Fruit fly (Drosophila melanogaster) whole organism, embryonic: ENCODE data around the gene shv.

Source experiments
- Asciz ChIP-seq: fragments of 200-800 bp; sonication (Bioruptor generic); optimal IDR thresholded peaks from 2 replicates; lab custom pipeline; 2017; ENCODE audit warnings: missing biosample characterization, mild to moderate bottlenecking, missing genetic modification characterization, missing genetic modification reagents
- B-H1 ChIP-seq: fragments of 200-800 bp; sonication (Bioruptor generic); IDR thresholded peaks from 3 replicates; pipeline ENCODE4 v1.3.6; 2022; ENCODE audit warnings: missing biosample characterization, missing genetic modification characterization
- CG10543 ChIP-seq: fragments of 200-800 bp; sonication (Bioruptor generic); optimal IDR thresholded peaks from 3 replicates; lab custom pipeline; 2017; ENCODE audit warnings: missing biosample characterization, mild to moderate bottlenecking, missing genetic modification characterization, moderate library complexity
- CG13287 ChIP-seq: fragments of 200-800 bp; sonication (Bioruptor generic); IDR thresholded peaks from 2 replicates; pipeline ENCODE4 v1.3.6; 2022; ENCODE audit warnings: missing biosample characterization, missing genetic modification characterization; ENCODE audit not compliant: partially characterized antibody
- CG15073 ChIP-seq: fragments of 200-800 bp; sonication (Bioruptor generic); optimal IDR thresholded peaks from 2 replicates; lab custom pipeline; 2016; ENCODE audit warnings: missing biosample characterization, missing genetic modification characterization
- CG15479 ChIP-seq: fragments of 200-800 bp; sonication (Bioruptor generic); optimal IDR thresholded peaks from 3 replicates; lab custom pipeline; 2019; ENCODE audit warnings: missing biosample characterization, mild to moderate bottlenecking, missing genetic modification characterization, moderate library complexity
- CG17829 ChIP-seq: fragments of 200-800 bp; optimal IDR thresholded peaks from 2 replicates; lab custom pipeline; 2019; ENCODE audit warnings: missing biosample characterization, mild to moderate bottlenecking, missing genetic modification characterization, moderate library complexity
- CG2116 ChIP-seq: fragments of 200-800 bp; sonication (Bioruptor generic); optimal IDR thresholded peaks from 3 replicates; lab custom pipeline; 2018; ENCODE audit warnings: missing biosample characterization, mild to moderate bottlenecking, missing genetic modification characterization
- CG30403 ChIP-seq: fragments of 200-800 bp; sonication (Bioruptor generic); optimal IDR thresholded peaks from 3 replicates; lab custom pipeline; 2016; ENCODE audit warnings: missing biosample characterization, missing genetic modification characterization
- CG30431 ChIP-seq: fragments of 200-800 bp; sonication (Bioruptor generic); optimal IDR thresholded peaks from 2 replicates; lab custom pipeline; 2017; ENCODE audit warnings: missing biosample characterization, missing genetic modification characterization
- CG3838 ChIP-seq: fragments of 200-800 bp; sonication (Bioruptor generic); optimal IDR thresholded peaks from 3 replicates; lab custom pipeline; 2016; ENCODE audit warnings: missing biosample characterization, missing genetic modification characterization
- CG4617 ChIP-seq: fragments of 200-800 bp; sonication (Bioruptor generic); optimal IDR thresholded peaks from 3 replicates; lab custom pipeline; 2016; ENCODE audit warnings: missing biosample characterization, missing genetic modification characterization, borderline replicate concordance
- CG8290 ChIP-seq, 3 experiments: fragments of 200-800 bp; sonication (Bioruptor generic); optimal IDR thresholded peaks; 2 replicates each; lab custom pipeline; 2016 to 2019; ENCODE audit warnings: missing biosample characterization in 3 of 3, missing genetic modification characterization in 3 of 3, mild to moderate bottlenecking in 2 of 3, moderate library complexity in 1 of 3
- CG9797 ChIP-seq: fragments of 200-800 bp; sonication (Bioruptor generic); optimal IDR thresholded peaks from 3 replicates; lab custom pipeline; 2018; ENCODE audit warnings: missing biosample characterization, mild to moderate bottlenecking, missing genetic modification characterization
- CG9817 ChIP-seq: fragments of 200-800 bp; sonication (Bioruptor generic); optimal IDR thresholded peaks from 2 replicates; lab custom pipeline; 2018; ENCODE audit warnings: missing biosample characterization, mild to moderate bottlenecking, missing genetic modification characterization, moderate library complexity
- D ChIP-seq, 2 experiments: fragments of 200-800 bp in 1 of 2; fragments of >200 bp in 1 of 2; sonication (Bioruptor generic) in 1 of 2; optimal IDR thresholded peaks; 2 replicates in 1 of 2; 3 replicates in 1 of 2; lab custom pipeline; 2017; ENCODE audit warnings: mild to moderate bottlenecking in 1 of 2, missing biosample characterization in 1 of 2, missing genetic modification characterization in 1 of 2, missing genetic modification reagents in 1 of 2
- D19A ChIP-seq: fragments of 200-800 bp; optimal IDR thresholded peaks from 3 replicates; lab custom pipeline; 2019; ENCODE audit warnings: missing biosample characterization, mild to moderate bottlenecking, missing genetic modification characterization, moderate library complexity
- Deaf1 ChIP-seq: fragments of 200-800 bp; optimal IDR thresholded peaks from 3 replicates; lab custom pipeline; 2019; ENCODE audit warnings: missing biosample characterization, mild to moderate bottlenecking, missing genetic modification characterization, moderate library complexity
- Fer3 ChIP-seq: fragments of 200-800 bp; sonication (Bioruptor generic); optimal IDR thresholded peaks from 2 replicates; lab custom pipeline; 2018; ENCODE audit warnings: missing biosample characterization, mild to moderate bottlenecking, missing genetic modification characterization, moderate library complexity
- HLH3B ChIP-seq: fragments of 200-800 bp; sonication (Bioruptor generic); IDR thresholded peaks from 2 replicates; pipeline ENCODE4 v1.3.6; 2022; ENCODE audit warnings: missing biosample characterization, missing genetic modification characterization
- Hey ChIP-seq: fragments of 200-800 bp; sonication (Bioruptor generic); optimal IDR thresholded peaks from 3 replicates; lab custom pipeline; 2018; ENCODE audit warnings: missing biosample characterization, mild to moderate bottlenecking, missing genetic modification characterization
- HmgD ChIP-seq: fragments of 200-800 bp; sonication (Bioruptor generic); optimal IDR thresholded peaks from 3 replicates; lab custom pipeline; 2016; ENCODE audit warnings: missing biosample characterization, missing genetic modification characterization
- HmgZ ChIP-seq: fragments of 200-800 bp; sonication (Bioruptor generic); optimal IDR thresholded peaks from 2 replicates; lab custom pipeline; 2018; ENCODE audit warnings: missing biosample characterization, mild to moderate bottlenecking, missing genetic modification characterization
- Hmr ChIP-seq: fragments of 200-800 bp; sonication (Bioruptor generic); optimal IDR thresholded peaks from 3 replicates; lab custom pipeline; 2017; ENCODE audit warnings: mild to moderate bottlenecking, missing biosample characterization, missing genetic modification reagents, missing genetic modification characterization
- Meics ChIP-seq: fragments of 200-800 bp; sonication (Bioruptor generic); optimal IDR thresholded peaks from 2 replicates; lab custom pipeline; 2017; ENCODE audit warnings: missing biosample characterization, mild to moderate bottlenecking, missing genetic modification characterization
- Sox100B ChIP-seq: fragments of 200-800 bp; sonication (Bioruptor generic); optimal IDR thresholded peaks from 3 replicates; lab custom pipeline; 2018; ENCODE audit warnings: missing biosample characterization, mild to moderate bottlenecking, missing genetic modification characterization
- Stat92E ChIP-seq, 3 experiments: fragments of >200 bp in 2 of 3; fragments of 200-800 bp in 1 of 3; sonication (Bioruptor generic) in 1 of 3; optimal IDR thresholded peaks; 2 replicates each; lab custom pipeline; 2017 to 2019; ENCODE audit warnings: missing biosample characterization in 3 of 3, missing genetic modification characterization in 3 of 3, mild to moderate bottlenecking in 1 of 3, moderate library complexity in 1 of 3
- ac ChIP-seq: fragments of 200-800 bp; sonication (Bioruptor generic); optimal IDR thresholded peaks from 3 replicates; lab custom pipeline; 2017; ENCODE audit warnings: missing biosample characterization, mild to moderate bottlenecking, missing genetic modification characterization
- ash1 ChIP-seq: fragments of 200-800 bp; sonication (Bioruptor generic); optimal IDR thresholded peaks from 2 replicates; lab custom pipeline; 2018; ENCODE audit warnings: missing biosample characterization, mild to moderate bottlenecking, missing genetic modification characterization
- az2 ChIP-seq: fragments of 200-800 bp; sonication (Bioruptor generic); optimal IDR thresholded peaks from 3 replicates; lab custom pipeline; 2016; ENCODE audit warnings: missing biosample characterization, missing genetic modification characterization
- btn ChIP-seq: fragments of 200-800 bp; sonication (Bioruptor generic); optimal IDR thresholded peaks from 2 replicates; lab custom pipeline; 2016; ENCODE audit warnings: missing biosample characterization, missing genetic modification characterization
- caup ChIP-seq: fragments of 200-800 bp; sonication (Bioruptor generic); optimal IDR thresholded peaks from 3 replicates; lab custom pipeline; 2017; ENCODE audit warnings: missing biosample characterization, mild to moderate bottlenecking, missing genetic modification characterization, moderate library complexity; ENCODE audit not compliant: severe bottlenecking
- danr ChIP-seq: fragments of 200-800 bp; sonication (Bioruptor generic); IDR thresholded peaks from 2 replicates; pipeline ENCODE4 v1.3.6; 2022; ENCODE audit warnings: missing biosample characterization, missing genetic modification characterization
- ems ChIP-seq: fragments of 200-800 bp; sonication (Bioruptor generic); optimal IDR thresholded peaks from 3 replicates; lab custom pipeline; 2016; ENCODE audit warnings: missing biosample characterization, missing genetic modification characterization
- gem ChIP-seq: fragments of 200-800 bp; sonication (Bioruptor generic); optimal IDR thresholded peaks from 2 replicates; lab custom pipeline; 2019; ENCODE audit warnings: missing biosample characterization, mild to moderate bottlenecking, missing genetic modification characterization, moderate library complexity
- hkb ChIP-seq, 2 experiments: fragments of 200-800 bp in 1 of 2; fragments of >200 bp in 1 of 2; sonication (Bioruptor generic) in 1 of 2; IDR thresholded peaks in 1 of 2; optimal IDR thresholded peaks in 1 of 2; 2 replicates each; pipeline versions ENCODE4 v1.3.6 to Lab custom; 2017 to 2022; ENCODE audit warnings: missing biosample characterization in 1 of 2, missing genetic modification characterization in 1 of 2
- jigr1 ChIP-seq: fragments of 200-800 bp; sonication (Bioruptor generic); IDR thresholded peaks from 3 replicates; pipeline ENCODE4 v1.3.6; 2022; ENCODE audit warnings: missing biosample characterization, missing genetic modification characterization
- jing ChIP-seq: fragments of 200-800 bp; sonication (Bioruptor generic); optimal IDR thresholded peaks from 2 replicates; lab custom pipeline; 2018; ENCODE audit warnings: missing biosample characterization, mild to moderate bottlenecking, missing genetic modification characterization
- oc ChIP-seq: fragments of 200-800 bp; sonication (Bioruptor generic); optimal IDR thresholded peaks from 2 replicates; lab custom pipeline; 2018; ENCODE audit warnings: missing biosample characterization, mild to moderate bottlenecking, missing genetic modification characterization, moderate library complexity
- prd ChIP-seq, 3 experiments: fragments of >200 bp in 2 of 3; fragments of 200-800 bp in 1 of 3; sonication (Bioruptor generic) in 1 of 3; optimal IDR thresholded peaks in 2 of 3; IDR thresholded peaks in 1 of 3; 2 replicates in 2 of 3; 3 replicates in 1 of 3; pipeline versions ENCODE4 v1.3.6 to Lab custom; 2017 to 2022; ENCODE audit warnings: missing biosample characterization in 1 of 3, missing genetic modification characterization in 1 of 3
- ro ChIP-seq: fragments of 200-800 bp; sonication (Bioruptor generic); IDR thresholded peaks from 2 replicates; pipeline ENCODE4 v1.3.6; 2022; ENCODE audit warnings: missing biosample characterization, missing genetic modification characterization
- run ChIP-seq: fragments of 200-800 bp; sonication (Bioruptor generic); optimal IDR thresholded peaks from 3 replicates; lab custom pipeline; 2018; ENCODE audit warnings: missing biosample characterization, mild to moderate bottlenecking, missing genetic modification characterization
- sima ChIP-seq: fragments of 200-800 bp; sonication (Bioruptor generic); optimal IDR thresholded peaks from 2 replicates; lab custom pipeline; 2016; ENCODE audit warnings: missing biosample characterization, missing genetic modification characterization
- vnd ChIP-seq: fragments of 200-800 bp; sonication (Bioruptor generic); IDR thresholded peaks from 3 replicates; pipeline ENCODE4 v1.3.6; 2022; ENCODE audit warnings: missing biosample characterization, missing genetic modification characterization; ENCODE audit not compliant: partially characterized antibody
- zen ChIP-seq: fragments of 200-800 bp; sonication (Bioruptor generic); optimal IDR thresholded peaks from 3 replicates; lab custom pipeline; 2018; ENCODE audit warnings: missing biosample characterization, mild to moderate bottlenecking, missing genetic modification characterization, moderate library complexity
- zf30C ChIP-seq: fragments of 200-800 bp; sonication (Bioruptor generic); optimal IDR thresholded peaks from 3 replicates; lab custom pipeline; 2018; ENCODE audit warnings: missing biosample characterization, mild to moderate bottlenecking, missing genetic modification characterization

Gene shv

DNA sequence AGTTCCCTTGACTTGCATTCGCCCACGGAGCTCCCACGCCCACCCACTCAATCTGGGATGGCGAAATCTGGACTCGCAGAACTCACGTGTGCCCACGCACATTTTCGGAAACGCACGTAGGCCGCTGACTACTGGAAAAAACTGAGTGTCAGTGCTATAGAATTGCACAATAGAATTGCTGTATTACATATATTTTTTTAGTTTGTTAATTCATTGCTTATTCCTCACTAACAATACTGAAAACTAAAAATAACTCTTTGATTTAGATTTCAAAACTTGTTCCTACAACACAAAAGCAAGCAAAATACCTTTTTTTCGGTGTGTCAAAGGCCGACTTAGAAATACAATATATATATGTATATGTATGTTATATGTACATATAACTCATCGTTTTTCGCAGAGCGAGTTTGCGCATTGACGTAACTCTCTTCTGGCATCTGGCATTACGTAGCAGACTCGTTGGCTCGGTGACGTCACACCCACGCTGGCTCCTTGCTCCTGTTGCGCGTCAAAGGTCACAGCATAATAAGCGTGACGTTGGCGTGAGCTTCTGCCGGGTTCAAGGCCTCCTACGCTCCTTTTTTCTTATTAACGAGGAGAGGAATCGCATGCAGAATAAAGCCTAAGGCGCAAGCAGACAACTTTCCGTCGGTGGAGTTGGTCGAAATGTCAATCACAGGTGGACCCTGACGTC, 29.0 kb downstream of the shv start (continued):
- TF ChIP-seq ac (GFP tag; lab: Kevin White, UChicago) (no peak), gem (tag; lab: Kevin White, UChicago) (peak; percentile 90), zen (peak; percentile 20), Hmr (GFP tag; lab: Kevin White, UChicago) (peak; percentile 95), vnd (GFP tag; lab: Robert Waterston, UW) (no peak), btn (GFP tag; lab: Kevin White, UChicago) (no peak), run (tag; lab: Kevin White, UChicago) (no peak), ems (peak; percentile 64), CG4617 (GFP tag; lab: Kevin White, UChicago) (peak; percentile 8), CG30403 (GFP tag; lab: Kevin White, UChicago) (peak; percentile 84), ash1 (GFP tag; lab: Kevin White, UChicago) (peak; percentile 35), HLH3B (GFP tag; lab: Robert Waterston, UW) (no peak), caup (GFP tag; lab: Kevin White, UChicago) (peak; percentile 94), Fer3 (peak; percentile 92), CG3838 (GFP tag; lab: Kevin White, UChicago) (peak; percentile 68), Deaf1 (tag; lab: Kevin White, UChicago) (peak; percentile 54), danr (GFP tag; lab: Robert Waterston, UW) (no peak), CG9797 (GFP tag; lab: Kevin White, UChicago) (no peak), sima (peak; percentile 44), HmgZ (tag; lab: Kevin White, UChicago) (peak; percentile 83), oc (tag; lab: Kevin White, UChicago) (peak; percentile 15), ro (GFP tag; lab: Robert Waterston, UW) (no peak), Asciz (peak; percentile 69), CG30431 (peak; percentile 23), B-H1 (GFP tag; lab: Robert Waterston, UW) (no peak), CG10543 (GFP tag; lab: Kevin White, UChicago) (no peak), CG15479 (GFP tag; lab: Kevin White, UChicago) (no peak), CG9817 (tag; lab: Kevin White, UChicago) (peak; percentile 82), prd (optimal IDR thresholded peaks at IDR 0.05; lab: Kevin White, UChicago) (no peak), prd (GFP tag; IDR thresholded peaks at IDR 0.05; lab: Robert Waterston, UW) (no peak), CG2116 (GFP tag; lab: Kevin White, UChicago) (peak; percentile 27), hkb (optimal IDR thresholded peaks at IDR 0.05; lab: Kevin White, UChicago) (no peak), hkb (GFP tag; IDR thresholded peaks at IDR 0.05; lab: Robert Waterston, UW) (no peak), CG17829 (tag; lab: Kevin White, UChicago) (peak; percentile 71), jing (GFP tag; lab: Kevin White, UChicago) (peak; percentile 6), Sox100B (GFP tag; lab: Kevin White, UChicago) (peak; percentile 76), zf30C (GFP tag; lab: Kevin White, UChicago) (peak; percentile 78), CG13287 (no peak), D19A (tag; lab: Kevin White, UChicago) (peak; percentile 58), Hey (tag; lab: Kevin White, UChicago) (no peak), jigr1 (GFP tag; lab: Robert Waterston, UW) (no peak), D (optimal IDR thresholded peaks at IDR 0.05; lab: Kevin White, UChicago) (no peak), D (GFP tag; optimal IDR thresholded peaks at IDR 0.05; lab: Kevin White, UChicago) (peak; percentile 35), Meics (GFP tag; lab: Kevin White, UChicago) (peak; percentile 93), CG15073 (GFP tag; lab: Kevin White, UChicago) (no peak), CG8290 (GFP tag; optimal IDR thresholded peaks at IDR 0.05; lab: Kevin White, UChicago) (no peak), CG8290 (tag; optimal IDR thresholded peaks at IDR 0.05; lab: Kevin White, UChicago) (peak in 1 of 2 experiments; percentile 83), Stat92E (GFP tag; optimal IDR thresholded peaks at IDR 0.05; lab: Kevin White, UChicago) (no peak), az2 (GFP tag; lab: Kevin White, UChicago) (peak; percentile 66), HmgD (no peak)
